Fruit fly (Drosophila melanogaster) whole organism, pupa: Measurements from ENCODE around the gene spi.

ENCODE experiments used
- CG12605 ChIP-seq: fragments of 200-800 bp; sonication (Bioruptor generic); IDR thresholded peaks from 2 replicates; pipeline ENCODE4 v1.3.6; 2022; ENCODE audit warnings: missing biosample characterization, missing genetic modification characterization
- CG14655 ChIP-seq: fragments of 200-800 bp; sonication (Bioruptor generic); optimal IDR thresholded peaks from 3 replicates; lab custom pipeline; 2017; ENCODE audit warnings: mild to moderate bottlenecking, missing biosample characterization, missing genetic modification reagents, missing genetic modification characterization
- CG32121 ChIP-seq: fragments of 200-800 bp; sonication (Bioruptor generic); IDR thresholded peaks from 2 replicates; pipeline ENCODE4 v1.3.6; 2022; ENCODE audit warnings: missing biosample characterization, missing genetic modification characterization
- CG9948 ChIP-seq: fragments of 200-800 bp; sonication (Bioruptor generic); optimal IDR thresholded peaks from 2 replicates; lab custom pipeline; 2018; ENCODE audit warnings: missing biosample characterization, mild to moderate bottlenecking, missing genetic modification characterization, moderate library complexity
- EcR ChIP-seq: fragments of 200-800 bp; sonication (Bioruptor generic); optimal IDR thresholded peaks from 3 replicates; lab custom pipeline; 2019; ENCODE audit warnings: missing biosample characterization, missing genetic modification characterization, mild to moderate bottlenecking, moderate library complexity, missing genetic modification reagents
- Ets98B ChIP-seq: fragments of 200-800 bp; sonication (Bioruptor generic); IDR thresholded peaks from 2 replicates; pipeline ENCODE4 v1.3.6; 2022; ENCODE audit warnings: missing biosample characterization, missing genetic modification characterization

DNA sequence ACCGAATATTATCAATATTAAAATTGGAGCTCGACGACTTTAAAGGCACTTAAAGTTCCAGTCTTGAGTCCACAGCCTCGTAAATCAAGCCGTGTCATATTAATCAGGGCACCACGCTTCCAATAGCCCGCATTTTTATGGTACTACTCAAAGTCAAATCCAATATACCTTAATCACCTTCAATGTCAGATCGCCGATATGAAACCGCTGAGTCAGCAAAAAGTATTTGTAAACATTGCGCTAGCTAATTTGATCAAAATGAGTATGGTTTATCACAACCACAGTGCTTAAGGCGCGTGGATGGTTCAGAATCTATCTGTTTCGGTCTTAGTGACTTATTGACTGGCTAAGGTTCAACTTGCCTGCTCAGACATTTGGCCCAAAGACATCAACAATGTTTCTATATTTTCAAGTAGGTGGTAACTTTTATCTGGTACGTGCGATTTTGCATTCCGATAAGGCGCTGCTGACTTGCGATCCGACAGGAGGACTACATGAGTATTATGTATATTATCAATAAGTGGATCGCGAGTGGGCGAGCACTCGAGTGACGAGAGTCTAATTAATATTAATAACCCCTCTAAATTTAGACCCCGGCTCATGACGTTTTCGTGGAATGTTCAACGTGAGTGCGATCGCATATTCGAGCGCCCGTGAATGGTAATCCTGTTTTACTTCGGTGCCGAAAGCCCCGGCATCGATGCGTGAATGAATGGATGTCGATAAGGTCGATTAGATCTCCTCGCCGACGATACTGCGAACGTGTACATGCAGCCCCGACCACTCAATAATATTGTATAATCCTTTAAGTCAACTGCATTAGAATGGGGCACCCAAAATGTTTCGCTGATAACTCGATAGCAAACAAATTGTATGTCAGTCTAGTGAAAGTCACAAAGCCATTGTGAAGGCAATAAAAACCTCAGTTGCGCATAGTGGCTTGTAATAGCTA lies 13.8 kb downstream of the spi start, which contains the start of gene CG13078:
- TF ChIP-seq EcR (GFP tag; lab: Kevin White, UChicago) (no peak), CG9948 (tag; lab: Kevin White, UChicago) (no peak), CG32121 (no peak), CG14655 (no peak), CG12605 (GFP tag; lab: Robert Waterston, UW) (no peak), Ets98B (no peak)
